Worm (Caenorhabditis elegans): ENCODE data around the gene Y53C12A.10.

DNA sequence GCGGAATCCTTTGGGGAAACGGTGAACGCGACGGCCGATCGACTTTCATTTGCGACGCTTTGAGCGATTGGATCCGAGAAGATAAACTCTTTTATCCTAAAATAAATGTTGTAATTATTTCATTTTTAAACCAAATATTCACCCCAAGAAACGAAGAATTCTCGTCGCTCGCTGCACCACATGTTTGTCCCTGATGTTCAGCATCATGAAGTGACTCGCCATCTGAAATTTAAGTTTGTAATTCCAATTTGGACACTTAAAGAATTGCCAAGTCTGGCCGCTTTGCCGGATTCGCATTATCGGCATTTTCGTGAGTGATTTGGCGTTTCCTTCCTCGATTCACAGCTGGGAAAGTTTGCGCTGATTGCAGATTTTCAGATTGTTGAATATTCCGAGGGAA, 13.3 kb upstream of the Y53C12A.10 start, which contains the start of gene Y53C12A.6:
- TF ChIP-seq lin-13 (tag; optimal IDR thresholded peaks at IDR 0.05) (no peak), unc-120 (tag; optimal IDR thresholded peaks at IDR 0.05; ENCODE audit: poor library complexity, severe bottlenecking) (no peak), ham-2 (GFP tag; optimal IDR thresholded peaks at IDR 0.05) (no peak), nhr-2 (tag; optimal IDR thresholded peaks at IDR 0.05) (no peak), pha-4 (tag; optimal IDR thresholded peaks at IDR 0.05) (no peak), cnd-1 (tag; optimal IDR thresholded peaks at IDR 0.05) (no peak), nhr-76 (tag; optimal IDR thresholded peaks at IDR 0.05) (no peak), nhr-12 (tag; optimal IDR thresholded peaks at IDR 0.05) (no peak), bed-3 (GFP tag; optimal IDR thresholded peaks at IDR 0.05) (no peak)
